Worm (Caenorhabditis elegans): ENCODE measurements around the gene C26E1.2.

Gene C26E1.2

ce11 chrV:13333386-13334180, 28.6 kb downstream of the C26E1.2 start, which contains the start of gene nhr-168:
Gene nhr-168 (minus strand): TSS chrV:13333871.
- TF ChIP-seq unc-62 (GFP tag; optimal IDR thresholded peaks at IDR 0.05): no peak

- TF ChIP-seq unc-62 (GFP tag; optimal IDR thresholded peaks at IDR 0.05): no peak
Measured at ce11 chrV:13334447-13334846, 29.5 kb downstream of the C26E1.2 start.

- TF ChIP-seq unc-62 (GFP tag; optimal IDR thresholded peaks at IDR 0.05): no peak
Measured at ce11 chrV:13335883-13336419, 31.0 kb downstream of the C26E1.2 start, which contains the start of gene C50B6.9. Gene C50B6.9 (plus strand): TSS chrV:13336369.

ce11 chrV:13338037-13338436, 33.1 kb downstream of the C26E1.2 start:
- TF ChIP-seq unc-62 (GFP tag; optimal IDR thresholded peaks at IDR 0.05): no peak

DNA sequence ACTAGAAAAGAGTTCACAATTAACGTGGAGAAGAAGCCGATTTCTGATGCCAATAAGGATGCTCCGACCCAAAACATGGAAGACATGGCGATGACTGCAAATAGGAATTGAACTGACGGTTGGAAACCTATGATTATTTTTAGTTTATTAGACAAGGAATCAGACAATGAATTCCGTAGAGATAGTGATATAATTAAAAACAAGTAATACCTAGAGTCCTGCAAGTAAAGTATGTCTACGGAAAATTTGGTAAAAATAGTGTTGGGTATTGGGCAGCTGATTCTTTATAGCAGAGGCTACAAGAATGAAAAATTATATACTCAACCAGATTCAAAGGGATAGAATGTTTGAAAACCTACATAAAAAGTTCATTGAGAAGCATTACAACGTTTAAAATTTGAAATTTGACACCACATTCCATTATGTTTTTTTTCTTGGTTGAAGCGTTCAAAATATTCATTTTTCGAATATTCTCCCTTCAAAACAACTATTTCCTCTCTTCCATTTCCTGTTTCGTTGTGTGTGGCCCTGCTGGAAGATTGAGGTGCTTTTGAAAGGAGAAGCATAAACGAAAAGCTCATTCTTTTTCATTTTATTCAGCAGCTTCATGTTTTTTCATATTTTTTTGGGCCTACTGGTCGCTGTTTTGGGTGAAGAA, 34.8 kb downstream of the C26E1.2 start, which contains the start of the genes str-4 and lgc-48:
Gene str-4, minus strand, starts transcription at position 101 of the 658 bp plus-strand sequence.
Gene lgc-48, plus strand, starts transcription at position 608 of the 658 bp plus-strand sequence.
- TF ChIP-seq unc-62 (GFP tag; optimal IDR thresholded peaks at IDR 0.05): no peak

- no peak for TF ChIP-seq unc-62 (GFP tag; optimal IDR thresholded peaks at IDR 0.05)
Measured at ce11 chrV:13342235-13342634, 37.3 kb downstream of the C26E1.2 start.

- no peak for TF ChIP-seq unc-62 (GFP tag; optimal IDR thresholded peaks at IDR 0.05)
Measured at ce11 chrV:13345867-13346328, 41.0 kb downstream of the C26E1.2 start, which contains the start of gene twk-43. Gene twk-43 (plus strand): TSS chrV:13346278.

DNA sequence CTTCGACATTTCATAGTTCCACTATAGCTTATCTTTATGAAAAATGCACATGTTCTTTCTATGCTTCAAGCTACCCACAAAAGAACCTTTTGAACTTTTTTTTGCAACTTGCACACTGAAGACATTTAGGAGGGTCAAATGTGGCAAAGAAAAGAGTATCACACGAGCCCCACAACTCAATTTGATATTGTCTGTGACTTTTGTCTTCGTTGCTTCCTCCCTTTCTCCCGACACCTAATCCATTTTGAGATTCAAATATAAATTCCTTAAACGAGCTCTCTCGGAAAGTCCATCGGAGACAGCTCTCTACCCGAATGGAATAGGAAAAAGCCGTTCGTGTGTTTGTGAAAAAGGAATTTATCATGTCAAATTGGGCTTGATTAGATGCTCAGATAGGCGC, 45.4 kb downstream of the C26E1.2 start:
- TF ChIP-seq unc-62 (GFP tag; optimal IDR thresholded peaks at IDR 0.05): no peak

- TF ChIP-seq unc-62 (GFP tag; optimal IDR thresholded peaks at IDR 0.05): no peak
Measured at ce11 chrV:13351773-13352172, 46.8 kb downstream of the C26E1.2 start.

ce11 chrV:13352415-13352814, 47.5 kb downstream of the C26E1.2 start:
- no peak for TF ChIP-seq unc-62 (GFP tag; optimal IDR thresholded peaks at IDR 0.05)

DNA sequence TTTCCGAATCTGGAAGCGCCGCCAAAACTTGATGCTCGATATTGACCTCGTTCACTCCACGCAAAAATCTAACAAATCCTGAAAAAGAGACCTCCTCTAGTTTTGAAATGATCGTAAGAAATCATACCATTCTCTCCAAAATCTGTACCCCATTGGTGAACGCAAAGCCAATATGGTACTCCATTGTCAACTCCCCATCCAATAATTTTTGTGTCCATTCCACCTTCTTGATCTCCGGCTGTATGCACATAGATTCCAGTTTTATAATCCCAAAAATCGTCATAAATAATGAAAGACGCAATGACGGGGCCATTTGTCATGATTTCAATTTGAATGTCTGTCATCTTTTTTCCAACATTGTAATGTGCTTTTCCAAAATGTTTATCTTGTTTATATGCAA, 51.3 kb downstream of the C26E1.2 start:
- TF ChIP-seq unc-62 (GFP tag; optimal IDR thresholded peaks at IDR 0.05): no peak

Measured in whole organism, dauer.